Fruit fly (Drosophila melanogaster): ENCODE measurements around the gene CG31141.
A peak's percentile ranks its signal among the peaks of the same experiment; 100 is the strongest.

CG31141 gene

DNA sequence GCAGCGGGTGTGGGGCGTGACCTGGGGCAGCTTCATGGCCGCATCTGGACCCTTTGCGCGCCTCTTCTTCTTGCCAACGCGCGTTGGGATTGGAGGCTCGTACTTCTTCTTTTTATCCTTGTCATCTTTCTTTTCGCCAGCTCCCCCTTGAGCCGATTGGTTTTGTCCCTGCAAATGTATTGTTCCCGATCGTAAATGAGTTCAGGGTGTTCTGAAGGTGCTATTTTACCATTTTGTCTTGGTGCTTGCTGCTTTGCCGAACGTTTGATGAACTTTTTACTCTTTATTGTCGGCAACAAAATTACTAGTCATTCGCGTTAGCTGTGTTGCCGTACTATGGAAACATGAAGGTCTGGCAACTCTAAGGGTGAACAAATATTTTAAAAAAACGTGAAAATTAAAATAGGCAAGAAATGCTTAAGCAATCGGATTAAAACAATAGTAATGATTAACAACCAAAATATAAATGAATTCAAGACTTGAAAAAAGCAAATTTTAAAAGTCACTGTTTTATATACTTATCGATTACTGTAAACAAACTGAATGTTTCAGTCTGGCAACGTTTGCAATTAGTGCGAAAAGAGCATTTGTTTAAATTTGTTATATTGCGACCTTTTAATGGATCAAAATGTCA is 8.1 kb downstream of the CG31141 start, which contains the start of the genes Rpt2 and CG13599:
Gene Rpt2 (minus strand): TSS at position 464 of the 634 bp plus-strand sequence.
Gene CG13599 (plus strand): TSS at position 545 of the 634 bp plus-strand sequence.
- TF ChIP-seq OdsH (GFP tag; optimal IDR thresholded peaks at IDR 0.05) (no peak), Rel (GFP tag; optimal IDR thresholded peaks at IDR 0.05) (no peak), Rel (tag; optimal IDR thresholded peaks at IDR 0.05) (peak; percentile 9), rgr (GFP tag; optimal IDR thresholded peaks at IDR 0.05) (peak; percentile 6), Jra (GFP tag; optimal IDR thresholded peaks at IDR 0.05) (peak; percentile 33), dl (GFP tag; optimal IDR thresholded peaks at IDR 0.05; ENCODE audit: insufficient read depth in 1 of 2, partially characterized antibody in 2 of 2) (no peak), h (GFP tag; optimal IDR thresholded peaks at IDR 0.05) (peak; percentile 2), Sp1 (GFP tag; optimal IDR thresholded peaks at IDR 0.05) (peak; percentile 14), foxo (GFP tag; optimal IDR thresholded peaks at IDR 0.05) (peak in 1 of 2 experiments; percentile 24)

DNA sequence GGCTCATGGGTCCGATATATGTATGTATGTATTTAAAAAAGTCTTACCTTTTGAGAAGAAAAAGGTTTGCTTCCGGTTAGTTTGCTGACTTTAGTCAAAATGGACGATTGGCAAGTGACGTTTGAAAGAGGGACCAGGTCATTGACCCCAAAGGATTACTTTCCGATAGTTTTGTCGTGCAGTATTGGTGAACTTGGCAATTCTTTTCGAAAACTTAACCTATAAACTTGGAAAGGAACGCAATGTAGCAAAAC is 10.3 kb downstream of the CG31141 start, which contains the start of gene RpS19b:
Gene RpS19b (minus strand): TSS at position 101 of the 254 bp plus-strand sequence.
- no peak for TF ChIP-seq sage (GFP tag; optimal IDR thresholded peaks at IDR 0.05)
- no peak for TF ChIP-seq usp (GFP tag; optimal IDR thresholded peaks at IDR 0.05)
- TF ChIP-seq tai (GFP tag; optimal IDR thresholded peaks at IDR 0.05), result no peak
- TF ChIP-seq dsf (GFP tag; optimal IDR thresholded peaks at IDR 0.05; ENCODE audit: borderline replicate concordance), result no peak
- TF ChIP-seq Dif (GFP tag; optimal IDR thresholded peaks at IDR 0.05; ENCODE audit: partially characterized antibody), result no peak
- TF ChIP-seq Abd-B (GFP tag; optimal IDR thresholded peaks at IDR 0.05), result no peak
- TF ChIP-seq psq (GFP tag; optimal IDR thresholded peaks at IDR 0.05), result no peak
- TF ChIP-seq rgr (GFP tag; optimal IDR thresholded peaks at IDR 0.05), result no peak
- TF ChIP-seq dl (GFP tag; optimal IDR thresholded peaks at IDR 0.05; ENCODE audit: insufficient read depth in 1 of 2, partially characterized antibody in 2 of 2), result no peak
- TF ChIP-seq Mio (GFP tag; optimal IDR thresholded peaks at IDR 0.05), result no peak

DNA sequence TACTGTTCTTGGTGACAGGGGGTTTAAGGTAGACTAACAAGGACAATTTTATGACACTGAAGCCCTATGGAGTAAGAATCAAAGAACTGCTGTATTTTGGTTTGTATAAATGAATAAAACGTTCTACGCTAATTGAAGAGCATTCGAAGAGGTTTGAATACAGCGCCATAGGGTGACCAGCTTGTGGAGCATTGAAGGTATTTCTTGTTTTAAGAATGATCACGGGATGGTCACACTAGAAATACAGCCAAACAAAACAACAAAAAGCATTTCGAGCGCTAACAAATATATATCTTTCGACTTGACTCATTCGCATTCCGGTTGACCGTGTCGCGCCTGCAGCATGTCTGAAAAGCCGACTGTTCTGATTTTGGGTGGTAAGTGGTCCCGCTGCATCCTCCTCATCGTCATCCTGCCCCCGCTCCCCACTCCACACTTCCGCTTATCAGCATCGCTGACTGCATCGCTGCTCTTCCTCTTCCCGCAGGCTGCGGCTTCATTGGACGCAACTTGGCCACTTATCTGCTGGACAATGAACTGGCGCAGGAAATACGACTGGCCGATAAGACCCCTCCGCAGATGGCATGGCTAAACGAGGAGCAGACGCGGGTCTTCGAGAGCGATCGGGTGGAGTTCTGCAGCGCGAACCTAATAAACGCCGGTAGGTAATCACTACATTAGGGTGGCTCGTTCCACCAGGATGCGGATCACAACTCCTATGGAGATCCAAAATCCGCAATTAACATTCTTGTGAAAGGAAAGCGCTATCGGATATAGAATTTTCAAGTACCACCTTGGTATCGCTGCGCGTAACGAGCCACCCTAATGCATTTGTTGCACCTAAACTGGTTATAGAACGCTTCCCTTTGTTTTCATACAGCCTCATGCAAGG is 10.8 kb downstream of the CG31141 start, which contains the start of gene CG5854:
Gene CG5854 (plus strand): TSS at position 229 of the 892 bp plus-strand sequence.
- TF ChIP-seq sv (GFP tag; optimal IDR thresholded peaks at IDR 0.05) (peak; percentile 63), Sp1 (GFP tag; optimal IDR thresholded peaks at IDR 0.05) (peak; percentile 93), Hnf4 (GFP tag; optimal IDR thresholded peaks at IDR 0.05) (peak; percentile 92), woc (GFP tag; optimal IDR thresholded peaks at IDR 0.05) (peak; percentile 82), Rel (GFP tag; optimal IDR thresholded peaks at IDR 0.05) (no peak), Rel (tag; optimal IDR thresholded peaks at IDR 0.05) (peak; percentile 58), Abd-B (GFP tag; optimal IDR thresholded peaks at IDR 0.05) (no peak), dsf (GFP tag; optimal IDR thresholded peaks at IDR 0.05; ENCODE audit: borderline replicate concordance) (peak; percentile 31), CrebA (GFP tag; optimal IDR thresholded peaks at IDR 0.05; ENCODE audit: borderline replicate concordance) (no peak), Mio (GFP tag; optimal IDR thresholded peaks at IDR 0.05) (peak; percentile 77), tai (GFP tag; optimal IDR thresholded peaks at IDR 0.05) (no peak), Dfd (GFP tag; optimal IDR thresholded peaks at IDR 0.05) (no peak), psq (GFP tag; optimal IDR thresholded peaks at IDR 0.05) (peak; percentile 89), lola (GFP tag; optimal IDR thresholded peaks at IDR 0.05) (no peak), jim (GFP tag; optimal IDR thresholded peaks at IDR 0.05) (peak; percentile 35), CG32264 (GFP tag; optimal IDR thresholded peaks at IDR 0.05) (peak; percentile 92), rgr (GFP tag; optimal IDR thresholded peaks at IDR 0.05) (peak; percentile 98), br (GFP tag; optimal IDR thresholded peaks at IDR 0.05) (peak; percentile 95), dl (GFP tag; optimal IDR thresholded peaks at IDR 0.05; ENCODE audit: insufficient read depth in 1 of 2, partially characterized antibody in 2 of 2) (no peak), h (GFP tag; optimal IDR thresholded peaks at IDR 0.05) (peak; percentile 96), Myc (optimal IDR thresholded peaks at IDR 0.05) (no peak), Jra (GFP tag; optimal IDR thresholded peaks at IDR 0.05) (peak; percentile 50), GATAd (GFP tag; optimal IDR thresholded peaks at IDR 0.05) (peak; percentile 63), N (GFP tag; optimal IDR thresholded peaks at IDR 0.05) (no peak), Dif (GFP tag; optimal IDR thresholded peaks at IDR 0.05; ENCODE audit: partially characterized antibody) (peak; percentile 6), foxo (GFP tag; optimal IDR thresholded peaks at IDR 0.05) (peak; percentile 69 to 98), CG9705 (GFP tag; optimal IDR thresholded peaks at IDR 0.05) (peak; percentile 73), dmrt93B (GFP tag; optimal IDR thresholded peaks at IDR 0.05) (peak; percentile 79), usp (GFP tag; optimal IDR thresholded peaks at IDR 0.05) (no peak), fru (GFP tag; optimal IDR thresholded peaks at IDR 0.05) (peak; percentile 95), brk (GFP tag; optimal IDR thresholded peaks at IDR 0.05) (no peak), OdsH (GFP tag; optimal IDR thresholded peaks at IDR 0.05) (peak; percentile 96), ey (GFP tag; optimal IDR thresholded peaks at IDR 0.05) (peak; percentile 97), pan (optimal IDR thresholded peaks at IDR 0.05) (no peak), Hr78 (GFP tag; optimal IDR thresholded peaks at IDR 0.05) (no peak), sage (GFP tag; optimal IDR thresholded peaks at IDR 0.05) (no peak), HLH106 (tag; optimal IDR thresholded peaks at IDR 0.05) (peak; percentile 91), Hr83 (GFP tag; optimal IDR thresholded peaks at IDR 0.05; ENCODE audit: poor library complexity, severe bottlenecking) (peak; percentile 87)

All from whole organism, wandering third instar larva.